Fruit fly (Drosophila melanogaster): ENCODE results near the gene yem.

Gene yem

dm6 chr3R:29146710-29147109, 24.0 kb upstream of the yem start, which contains the start of gene CG14511 (continued):
- TF ChIP-seq ac (GFP tag; optimal IDR thresholded peaks at IDR 0.05) (no peak), Bgb (GFP tag; IDR thresholded peaks at IDR 0.05; ENCODE audit: partially characterized antibody) (no peak; the same call in 1 of the 2 replicates), sob (GFP tag; IDR thresholded peaks at IDR 0.05) (no peak), lov (optimal IDR thresholded peaks at IDR 0.05) (no peak), lov (GFP tag; IDR thresholded peaks at IDR 0.05) (no peak), Hmr (GFP tag; optimal IDR thresholded peaks at IDR 0.05) (no peak), CG8478 (optimal IDR thresholded peaks at IDR 0.05) (no peak), CG32772 (GFP tag; IDR thresholded peaks at IDR 0.05) (no peak), Dip3 (GFP tag; optimal IDR thresholded peaks at IDR 0.05) (no peak), Ets65A (GFP tag) (no peak), ranshi (GFP tag; IDR thresholded peaks at IDR 0.05) (no peak), Dfd (GFP tag; optimal IDR thresholded peaks at IDR 0.05) (no peak), NFAT (GFP tag; IDR thresholded peaks at IDR 0.05) (no peak), CG10462 (GFP tag; optimal IDR thresholded peaks at IDR 0.05) (no peak), grn (GFP tag; optimal IDR thresholded peaks at IDR 0.05) (no peak), vvl (GFP tag; IDR thresholded peaks at IDR 0.05) (no peak), unpg (GFP tag; optimal IDR thresholded peaks at IDR 0.05) (no peak), ERR (GFP tag; optimal IDR thresholded peaks at IDR 0.05) (no peak), CG18011 (GFP tag; optimal IDR thresholded peaks at IDR 0.05) (no peak), CG6683 (GFP tag; optimal IDR thresholded peaks at IDR 0.05) (no peak), bbx (GFP tag; IDR thresholded peaks at IDR 0.05; ENCODE audit: partially characterized antibody) (peak; percentile 30; the same call in 1 of the 2 replicates), da (GFP tag; optimal IDR thresholded peaks at IDR 0.05) (no peak), dmrt99B (tag; optimal IDR thresholded peaks at IDR 0.05) (no peak), ftz-f1 (GFP tag; optimal IDR thresholded peaks at IDR 0.05) (no peak), klu (GFP tag; IDR thresholded peaks at IDR 0.05) (no peak), scrt (GFP tag; optimal IDR thresholded peaks at IDR 0.05) (peak; percentile 83), HLH54F (GFP tag; optimal IDR thresholded peaks at IDR 0.05) (no peak), ash1 (GFP tag; optimal IDR thresholded peaks at IDR 0.05) (no peak), Nf-YA (GFP tag; IDR thresholded peaks at IDR 0.05) (no peak), Scr (GFP tag; IDR thresholded peaks at IDR 0.05; ENCODE audit: partially characterized antibody) (peak; percentile 41; the same call in 1 of the 2 replicates), CTCF (GFP tag; optimal IDR thresholded peaks at IDR 0.05) (no peak), tna (GFP tag; IDR thresholded peaks at IDR 0.05; ENCODE audit: partially characterized antibody) (no peak), PHDP (tag; optimal IDR thresholded peaks at IDR 0.05) (no peak), MTF-1 (GFP tag; optimal IDR thresholded peaks at IDR 0.05; ENCODE audit: borderline replicate concordance) (no peak), wdn (GFP tag; IDR thresholded peaks at IDR 0.05) (no peak), zfh1 (GFP tag; IDR thresholded peaks at IDR 0.05) (no peak), CG1647 (GFP tag; optimal IDR thresholded peaks at IDR 0.05) (no peak), Mes4 (GFP tag; optimal IDR thresholded peaks at IDR 0.05) (no peak), sima (GFP tag; optimal IDR thresholded peaks at IDR 0.05) (no peak), CG16813 (GFP tag; IDR thresholded peaks at IDR 0.05; ENCODE audit: partially characterized antibody) (no peak), Fer3 (tag; optimal IDR thresholded peaks at IDR 0.05) (no peak), CG7839 (tag; optimal IDR thresholded peaks at IDR 0.05) (no peak), dan (GFP tag; IDR thresholded peaks at IDR 0.05) (no peak), maf-S (GFP tag; optimal IDR thresholded peaks at IDR 0.05) (no peak), MESR4 (GFP tag; optimal IDR thresholded peaks at IDR 0.05) (peak; percentile 0), fru (optimal IDR thresholded peaks at IDR 0.05) (no peak), CG6654 (GFP tag; optimal IDR thresholded peaks at IDR 0.05) (no peak), schlank (tag; optimal IDR thresholded peaks at IDR 0.05) (no peak), gem (tag; optimal IDR thresholded peaks at IDR 0.05) (no peak), CG10654 (GFP tag; optimal IDR thresholded peaks at IDR 0.05) (no peak), CG34376 (GFP tag; optimal IDR thresholded peaks at IDR 0.05) (no peak), Asciz (GFP tag; optimal IDR thresholded peaks at IDR 0.05) (no peak), cad (GFP tag; optimal IDR thresholded peaks at IDR 0.05) (no peak)

All from whole organism, embryonic.